Worm (Caenorhabditis elegans) whole organism, L4/young adult: Measurements from ENCODE around the gene npp-26.

Source experiments
- dao-5 ChIP-seq: sonication (generic microtip); optimal IDR thresholded peaks from 2 replicates; lab custom pipeline; 2016; ENCODE audit warnings: missing genotype, missing genetic modification characterization, moderate library complexity, missing compliant biosample characterization
- him-1 ChIP-seq: sonication (generic microtip); optimal IDR thresholded peaks from 2 replicates; lab custom pipeline; 2016; ENCODE audit warnings: missing genotype, missing genetic modification reagents, missing genetic modification characterization, missing compliant biosample characterization

ce11 chrIV:4780129-4780528, 15.6 kb downstream of the npp-26 start, which contains the start of gene set-15:
- TF ChIP-seq him-1 (no peak), dao-5 (tag; lab: Kevin White, UChicago) (no peak)
